Worm (Caenorhabditis elegans): Measurements from ENCODE around the gene F47D12.3.

- no peak for TF ChIP-seq nhr-237 (tag; optimal IDR thresholded peaks at IDR 0.05)
- TF ChIP-seq blmp-1 (tag; optimal IDR thresholded peaks at IDR 0.05) = no peak
- TF ChIP-seq lin-13 (tag; optimal IDR thresholded peaks at IDR 0.05) = peak; percentile 39
- TF ChIP-seq mab-5 (tag; optimal IDR thresholded peaks at IDR 0.05) = no peak
- TF ChIP-seq sptf-1 (tag; optimal IDR thresholded peaks at IDR 0.05) = no peak
- peak; percentile 20 for TF ChIP-seq unc-120 (tag; optimal IDR thresholded peaks at IDR 0.05; ENCODE audit: poor library complexity, severe bottlenecking)
- no peak for TF ChIP-seq snpc-4 (tag; optimal IDR thresholded peaks at IDR 0.05)
These were observed 4.9 kb downstream of the F47D12.3 start, which contains the start of gene F47D12.9 for ce11 chrIII:6303114-6303647.

Measured in whole organism, mixed stage, embryonic.